Fruit fly (Drosophila melanogaster): Measurements from ENCODE around the gene Osi9.

dm6 chr3R:6265890-6266289 lies 5.9 kb downstream of the Osi9 start, which contains the start of gene Osi10b:
- no peak for TF ChIP-seq CG12768 (GFP tag; optimal IDR thresholded peaks at IDR 0.05)
- no peak for TF ChIP-seq kay (GFP tag; ENCODE audit: borderline replicate concordance)
- no peak for TF ChIP-seq cic (GFP tag; optimal IDR thresholded peaks at IDR 0.05)
- TF ChIP-seq CG14711 (tag; optimal IDR thresholded peaks at IDR 0.05) = no peak
- TF ChIP-seq CG7101 (tag; optimal IDR thresholded peaks at IDR 0.05) = no peak
- no peak for TF ChIP-seq tj (GFP tag; optimal IDR thresholded peaks at IDR 0.05)
- TF ChIP-seq toe (GFP tag; optimal IDR thresholded peaks at IDR 0.05) = no peak
- TF ChIP-seq CG11617 (GFP tag; optimal IDR thresholded peaks at IDR 0.05) = no peak
- TF ChIP-seq CG5204 (GFP tag; optimal IDR thresholded peaks at IDR 0.05) = no peak
- no peak for TF ChIP-seq CG33017 (tag; optimal IDR thresholded peaks at IDR 0.05)
- TF ChIP-seq Crg-1 (GFP tag; optimal IDR thresholded peaks at IDR 0.05) = no peak

All from whole organism, adult.